Fruit fly (Drosophila melanogaster): ENCODE results near the gene kst.

kst gene

dm6 chr3L:3319223-3319643 lies 17.4 kb upstream of the kst start, which contains the start of the genes PIG-C, CG12016 and Dpm2 (continued):
- TF ChIP-seq nerfin-2 (GFP tag; IDR thresholded peaks at IDR 0.05; ENCODE audit: partially characterized antibody) (peak; percentile 92), CG17802 (tag; optimal IDR thresholded peaks at IDR 0.05) (peak; percentile 18), btn (GFP tag; optimal IDR thresholded peaks at IDR 0.05) (no peak), seq (GFP tag; IDR thresholded peaks at IDR 0.05) (no peak), pan (optimal IDR thresholded peaks at IDR 0.05) (no peak), pan (GFP tag; optimal IDR thresholded peaks at IDR 0.05 in 1 of 2, IDR thresholded peaks at IDR 0.05 in 1 of 2) (peak in 1 of 2 experiments; percentile 54), CG5245 (GFP tag; optimal IDR thresholded peaks at IDR 0.05) (no peak), Sox102F (GFP tag; optimal IDR thresholded peaks at IDR 0.05) (no peak), CG16863 (GFP tag; optimal IDR thresholded peaks at IDR 0.05) (peak; percentile 63), CG12391 (tag; optimal IDR thresholded peaks at IDR 0.05) (peak; percentile 84), bigmax (GFP tag; optimal IDR thresholded peaks at IDR 0.05) (no peak), chinmo (GFP tag; IDR thresholded peaks at IDR 0.05; ENCODE audit: partially characterized antibody) (peak; percentile 95), fd3F (GFP tag; optimal IDR thresholded peaks at IDR 0.05) (peak; percentile 12), CG2678 (tag; optimal IDR thresholded peaks at IDR 0.05) (no peak), NFAT (GFP tag; IDR thresholded peaks at IDR 0.05) (peak; percentile 67), CG2116 (GFP tag; optimal IDR thresholded peaks at IDR 0.05) (peak; percentile 82), nom (GFP tag; optimal IDR thresholded peaks at IDR 0.05) (peak; percentile 24), CG13424 (tag; optimal IDR thresholded peaks at IDR 0.05) (peak; percentile 74), MESR4 (GFP tag; optimal IDR thresholded peaks at IDR 0.05) (no peak), ro (GFP tag; IDR thresholded peaks at IDR 0.05) (no peak), Mes4 (GFP tag; optimal IDR thresholded peaks at IDR 0.05) (peak; percentile 41), sima (GFP tag; optimal IDR thresholded peaks at IDR 0.05) (no peak), MTF-1 (GFP tag; optimal IDR thresholded peaks at IDR 0.05; ENCODE audit: borderline replicate concordance) (peak; percentile 6), wor (GFP tag; IDR thresholded peaks at IDR 0.05) (no peak), CG9609 (GFP tag; optimal IDR thresholded peaks at IDR 0.05) (peak; percentile 67), nmo (GFP tag; optimal IDR thresholded peaks at IDR 0.05) (peak; percentile 88), hb (GFP tag; IDR thresholded peaks at IDR 0.05; ENCODE audit: partially characterized antibody) (peak; percentile 96), TFAM (GFP tag; optimal IDR thresholded peaks at IDR 0.05) (no peak), Lim3 (GFP tag; IDR thresholded peaks at IDR 0.05) (no peak), Poxn (GFP tag; IDR thresholded peaks at IDR 0.05) (no peak), tll (GFP tag; optimal IDR thresholded peaks at IDR 0.05) (peak; percentile 28 to 58), Bdp1 (GFP tag; optimal IDR thresholded peaks at IDR 0.05) (peak; percentile 50), nerfin-1 (tag; optimal IDR thresholded peaks at IDR 0.05) (peak; percentile 65), ato (GFP tag; IDR thresholded peaks at IDR 0.05; ENCODE audit: partially characterized antibody) (peak; percentile 91), dpn (GFP tag; optimal IDR thresholded peaks at IDR 0.05) (peak; percentile 76 to 82), Antp (GFP tag; optimal IDR thresholded peaks at IDR 0.05) (peak; percentile 71), chif (GFP tag; optimal IDR thresholded peaks at IDR 0.05) (peak; percentile 64 to 68), CG17568 (GFP tag; optimal IDR thresholded peaks at IDR 0.05) (no peak), NC2α (GFP tag; optimal IDR thresholded peaks at IDR 0.05) (peak; percentile 39), CG15514 (GFP tag; optimal IDR thresholded peaks at IDR 0.05) (no peak), Dip3 (GFP tag; optimal IDR thresholded peaks at IDR 0.05) (peak; percentile 48), Blimp-1 (GFP tag; optimal IDR thresholded peaks at IDR 0.05) (peak; percentile 36), pros (GFP tag; optimal IDR thresholded peaks at IDR 0.05) (no peak), CHES-1-like (GFP tag; optimal IDR thresholded peaks at IDR 0.05) (peak; percentile 93), bowl (GFP tag; IDR thresholded peaks at IDR 0.05) (no peak), emc (GFP tag; optimal IDR thresholded peaks at IDR 0.05) (no peak), Hand (GFP tag; optimal IDR thresholded peaks at IDR 0.05) (no peak), CG16815 (GFP tag; optimal IDR thresholded peaks at IDR 0.05) (peak; percentile 31), Asciz (GFP tag; optimal IDR thresholded peaks at IDR 0.05) (no peak), CG4282 (GFP tag; optimal IDR thresholded peaks at IDR 0.05) (peak; percentile 19)
